Worm (Caenorhabditis elegans) whole organism, late embryonic: ENCODE data around the gene str-150.

Experiments
- C08G9.2 ChIP-seq: sonication (generic microtip); optimal IDR thresholded peaks from 2 replicates; lab custom pipeline; 2016; ENCODE audit warnings: mild to moderate bottlenecking, missing genetic modification characterization, moderate library complexity, missing compliant biosample characterization
- K02D7.2 ChIP-seq: sonication (generic microtip); optimal IDR thresholded peaks from 2 replicates; lab custom pipeline; 2017; ENCODE audit warnings: mild to moderate bottlenecking, missing genetic modification characterization, missing compliant biosample characterization
- Y22D7AL.16 ChIP-seq: sonication (generic microtip); optimal IDR thresholded peaks from 2 replicates; lab custom pipeline; 2016; ENCODE audit warnings: missing genetic modification characterization, missing compliant biosample characterization
- ama-1 ChIP-seq: fragments of 150-350 bp; optimal IDR thresholded peaks from 2 replicates; lab custom pipeline; 2014
- ceh-14 ChIP-seq: sonication (generic microtip); optimal IDR thresholded peaks from 2 replicates; lab custom pipeline; 2016; ENCODE audit warnings: missing genotype, missing genetic modification characterization, missing compliant biosample characterization
- ceh-18 ChIP-seq: sonication (generic microtip); optimal IDR thresholded peaks from 2 replicates; lab custom pipeline; 2016; ENCODE audit warnings: missing genetic modification characterization, missing compliant biosample characterization
- ceh-19 ChIP-seq: fragments of 200-800 bp; sonication (Bioruptor generic); optimal IDR thresholded peaks from 2 replicates; lab custom pipeline; 2018; ENCODE audit warnings: mild to moderate bottlenecking, missing genetic modification characterization, missing compliant biosample characterization
- ceh-2 ChIP-seq: sonication (generic microtip); optimal IDR thresholded peaks from 2 replicates; lab custom pipeline; 2016; ENCODE audit warnings: missing genotype, missing genetic modification characterization, missing compliant biosample characterization
- ceh-30 ChIP-seq: fragments of 150-350 bp; optimal IDR thresholded peaks from 2 replicates; lab custom pipeline; 2014; ENCODE audit warnings: missing biosample characterization, missing genetic modification characterization
- ceh-31 ChIP-seq: sonication (generic microtip); optimal IDR thresholded peaks from 2 replicates; lab custom pipeline; 2016; ENCODE audit warnings: missing genetic modification characterization, missing compliant biosample characterization
- ceh-45 ChIP-seq: fragments of 200-800 bp; sonication (Bioruptor generic); IDR thresholded peaks from 2 replicates; pipeline ENCODE4 v1.3.6; 2022; ENCODE audit warnings: missing genetic modification reagents, missing genetic modification characterization, missing compliant biosample characterization
- ceh-48 ChIP-seq: sonication (generic microtip); optimal IDR thresholded peaks from 2 replicates; lab custom pipeline; 2016; ENCODE audit warnings: missing genetic modification characterization, inconsistent platforms, missing compliant biosample characterization
- ceh-9 ChIP-seq: sonication (generic microtip); optimal IDR thresholded peaks from 2 replicates; lab custom pipeline; 2016; ENCODE audit warnings: mild to moderate bottlenecking, missing genetic modification characterization, inconsistent platforms, missing compliant biosample characterization
- dmd-4 ChIP-seq: sonication (generic microtip); optimal IDR thresholded peaks from 2 replicates; lab custom pipeline; 2016; ENCODE audit warnings: borderline replicate concordance, missing genetic modification characterization, missing compliant biosample characterization
- dve-1 ChIP-seq: sonication (generic microtip); optimal IDR thresholded peaks from 2 replicates; lab custom pipeline; 2017; ENCODE audit warnings: antibody characterized with exemption, mild to moderate bottlenecking, missing genetic modification characterization, missing compliant biosample characterization
- elt-2 ChIP-seq: sonication (generic microtip); optimal IDR thresholded peaks from 2 replicates; lab custom pipeline; 2016; ENCODE audit warnings: missing genetic modification reagents, missing genetic modification characterization, missing compliant biosample characterization
- elt-4 ChIP-seq: sonication (generic microtip); optimal IDR thresholded peaks from 2 replicates; lab custom pipeline; 2016; ENCODE audit warnings: missing genetic modification characterization, missing compliant biosample characterization
- eyg-1 ChIP-seq: sonication (generic microtip); optimal IDR thresholded peaks from 2 replicates; lab custom pipeline; 2016; ENCODE audit warnings: missing genotype, missing genetic modification characterization, missing compliant biosample characterization
- fkh-10 ChIP-seq: fragments of 150-350 bp; optimal IDR thresholded peaks from 2 replicates; lab custom pipeline; 2014; ENCODE audit warnings: missing biosample characterization, missing genetic modification reagents, missing genetic modification characterization
- fkh-6 ChIP-seq: sonication (generic microtip); optimal IDR thresholded peaks from 2 replicates; lab custom pipeline; 2016; ENCODE audit warnings: missing genetic modification characterization, missing compliant biosample characterization
- hlh-13 ChIP-seq: fragments of 200-800 bp; sonication (Bioruptor generic); optimal IDR thresholded peaks from 2 replicates; lab custom pipeline; 2018; ENCODE audit warnings: mild to moderate bottlenecking, missing genetic modification characterization, missing compliant biosample characterization
- hlh-15 ChIP-seq: sonication (generic microtip); optimal IDR thresholded peaks from 2 replicates; lab custom pipeline; 2016; ENCODE audit warnings: missing genetic modification characterization, missing compliant biosample characterization
- hlh-8 ChIP-seq: sonication (generic microtip); optimal IDR thresholded peaks from 2 replicates; lab custom pipeline; 2016; ENCODE audit warnings: missing genotype, missing genetic modification characterization, missing compliant biosample characterization
- lim-6 ChIP-seq: sonication (generic microtip); optimal IDR thresholded peaks from 2 replicates; lab custom pipeline; 2016; ENCODE audit warnings: missing genetic modification characterization, missing compliant biosample characterization
- lin-11 ChIP-seq: fragments of 200-800 bp; sonication (Bioruptor generic); optimal IDR thresholded peaks from 2 replicates; lab custom pipeline; 2018; ENCODE audit warnings: mild to moderate bottlenecking, missing genetic modification characterization, missing compliant biosample characterization
- madf-2 ChIP-seq: sonication (generic microtip); optimal IDR thresholded peaks from 2 replicates; lab custom pipeline; 2017; ENCODE audit warnings: missing genetic modification characterization, missing compliant biosample characterization
- mec-3 ChIP-seq: sonication (generic microtip); optimal IDR thresholded peaks from 2 replicates; lab custom pipeline; 2016; ENCODE audit warnings: borderline replicate concordance, missing genetic modification characterization, missing compliant biosample characterization
- nfya-1 ChIP-seq: sonication (generic microtip); optimal IDR thresholded peaks from 2 replicates; lab custom pipeline; 2017; ENCODE audit warnings: missing genetic modification characterization, mild to moderate bottlenecking, missing compliant biosample characterization, antibody characterized with exemption, moderate library complexity
- nhr-11 ChIP-seq: fragments of 150-350 bp; optimal IDR thresholded peaks from 2 replicates; lab custom pipeline; 2014; ENCODE audit warnings: missing biosample characterization, missing genetic modification characterization
- nhr-232 ChIP-seq: sonication (generic microtip); optimal IDR thresholded peaks from 2 replicates; lab custom pipeline; 2016; ENCODE audit warnings: missing genetic modification characterization, missing compliant biosample characterization
- odd-2 ChIP-seq: sonication (generic microtip); optimal IDR thresholded peaks from 2 replicates; lab custom pipeline; 2017; ENCODE audit warnings: antibody characterized with exemption, mild to moderate bottlenecking, missing genetic modification characterization, missing compliant biosample characterization
- pax-1 ChIP-seq: fragments of 150-350 bp; optimal IDR thresholded peaks from 2 replicates; lab custom pipeline; 2014; ENCODE audit warnings: missing biosample characterization, missing genetic modification characterization
- pqm-1 ChIP-seq: sonication (generic microtip); optimal IDR thresholded peaks from 2 replicates; lab custom pipeline; 2016; ENCODE audit warnings: missing genetic modification characterization, missing compliant biosample characterization
- rnt-1 ChIP-seq: sonication (generic microtip); optimal IDR thresholded peaks from 2 replicates; lab custom pipeline; 2016; ENCODE audit warnings: missing genetic modification characterization, missing compliant biosample characterization
- sdc-2 ChIP-seq: sonication (generic microtip); optimal IDR thresholded peaks from 2 replicates; lab custom pipeline; 2016; ENCODE audit warnings: missing genotype, missing genetic modification characterization, missing compliant biosample characterization
- sox-2 ChIP-seq: fragments of 200-800 bp; sonication (Bioruptor generic); IDR thresholded peaks from 2 replicates; pipeline ENCODE4 v1.3.6; 2022; ENCODE audit warnings: missing genetic modification reagents, missing genetic modification characterization, missing compliant biosample characterization
- sox-4 ChIP-seq: sonication (generic microtip); optimal IDR thresholded peaks from 2 replicates; lab custom pipeline; 2017; ENCODE audit warnings: mild to moderate bottlenecking, missing genetic modification characterization, inconsistent platforms, missing compliant biosample characterization
- syd-9 ChIP-seq: sonication (generic microtip); optimal IDR thresholded peaks from 2 replicates; lab custom pipeline; 2016; ENCODE audit warnings: mild to moderate bottlenecking, missing genetic modification characterization, moderate library complexity, missing compliant biosample characterization
- tbx-2 ChIP-seq: sonication (generic microtip); optimal IDR thresholded peaks from 2 replicates; lab custom pipeline; 2016; ENCODE audit warnings: missing genetic modification characterization, missing compliant biosample characterization
- tbx-7 ChIP-seq: sonication (generic microtip); optimal IDR thresholded peaks from 2 replicates; lab custom pipeline; 2016; ENCODE audit warnings: missing genotype, missing genetic modification characterization, missing compliant biosample characterization
- ttx-3 ChIP-seq: sonication (generic microtip); optimal IDR thresholded peaks from 2 replicates; lab custom pipeline; 2016; ENCODE audit warnings: missing genetic modification reagents, missing genetic modification characterization, missing compliant biosample characterization
- unc-3 ChIP-seq, 2 experiments: fragments of 200-800 bp in 1 of 2; sonication (Bioruptor generic) in 1 of 2; sonication (generic microtip) in 1 of 2; conservative IDR thresholded peaks in 1 of 2; optimal IDR thresholded peaks in 1 of 2; 2 replicates each; pipeline versions ENCODE4 v1.3.6 to Lab custom; 2016 to 2022; ENCODE audit warnings: missing compliant biosample characterization in 2 of 2, missing genetic modification characterization in 2 of 2, missing genetic modification reagents in 1 of 2
- unc-42 ChIP-seq: sonication (generic microtip); optimal IDR thresholded peaks from 2 replicates; lab custom pipeline; 2016; ENCODE audit warnings: missing genotype, missing genetic modification characterization, missing compliant biosample characterization
- unc-55 ChIP-seq: sonication (generic microtip); optimal IDR thresholded peaks from 2 replicates; lab custom pipeline; 2017; ENCODE audit warnings: missing biosample characterization, missing genetic modification reagents, missing genetic modification characterization
- zip-5 ChIP-seq: sonication (generic microtip); optimal IDR thresholded peaks from 2 replicates; lab custom pipeline; 2016; ENCODE audit warnings: missing genetic modification characterization, missing compliant biosample characterization
- ztf-16 ChIP-seq: sonication (generic microtip); optimal IDR thresholded peaks from 2 replicates; lab custom pipeline; 2017; ENCODE audit warnings: missing genetic modification characterization, missing compliant biosample characterization

str-150 gene

DNA sequence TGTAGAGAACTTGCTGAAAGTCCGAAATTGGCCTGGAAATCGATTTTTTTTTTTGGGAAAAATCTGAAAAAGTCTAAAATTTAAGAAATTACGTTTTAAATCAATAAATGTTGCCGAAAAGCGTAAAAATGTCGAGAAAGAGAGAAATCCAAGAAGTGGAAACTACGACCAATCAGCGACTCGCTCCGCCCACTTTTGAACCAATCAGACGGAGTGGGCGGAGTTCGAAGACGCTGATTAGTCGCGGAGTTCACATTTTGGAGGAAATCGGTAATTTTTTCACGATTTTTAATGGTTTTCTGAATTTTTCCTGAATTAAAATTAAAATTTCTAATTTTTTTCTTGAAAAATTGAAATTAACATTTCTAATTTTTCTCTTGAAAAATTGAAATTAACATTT is 43.4 kb upstream of the str-150 start:
- TF ChIP-seq ceh-48 (tag; lab: Kevin White, UChicago) (no peak), nfya-1 (peak; percentile 83)

- TF ChIP-seq eyg-1 (tag; lab: Kevin White, UChicago) = no peak
- TF ChIP-seq dve-1 (tag; lab: Kevin White, UChicago) = no peak
- peak; percentile 77 for TF ChIP-seq nfya-1
- TF ChIP-seq, all 69 proteins: peak for 1
Observed at ce11 chrV:16540657-16541056, 42.4 kb upstream of the str-150 start.

ce11 chrV:16550680-16551079 is 32.4 kb upstream of the str-150 start, which contains the start of gene srbc-65:
TSS of gene srbc-65 (plus strand) at chrV:16550980.
- TF ChIP-seq ceh-18 (no peak), pax-1 (tag; lab: Kevin White, UChicago) (no peak), ztf-16 (tag; lab: Kevin White, UChicago) (no peak), nhr-11 (tag; lab: Kevin White, UChicago) (no peak), unc-55 (no peak), tbx-7 (tag; lab: Kevin White, UChicago) (no peak), hlh-8 (tag; lab: Kevin White, UChicago) (no peak), fkh-6 (tag; lab: Kevin White, UChicago) (no peak), C08G9.2 (tag; lab: Kevin White, UChicago) (no peak)

DNA sequence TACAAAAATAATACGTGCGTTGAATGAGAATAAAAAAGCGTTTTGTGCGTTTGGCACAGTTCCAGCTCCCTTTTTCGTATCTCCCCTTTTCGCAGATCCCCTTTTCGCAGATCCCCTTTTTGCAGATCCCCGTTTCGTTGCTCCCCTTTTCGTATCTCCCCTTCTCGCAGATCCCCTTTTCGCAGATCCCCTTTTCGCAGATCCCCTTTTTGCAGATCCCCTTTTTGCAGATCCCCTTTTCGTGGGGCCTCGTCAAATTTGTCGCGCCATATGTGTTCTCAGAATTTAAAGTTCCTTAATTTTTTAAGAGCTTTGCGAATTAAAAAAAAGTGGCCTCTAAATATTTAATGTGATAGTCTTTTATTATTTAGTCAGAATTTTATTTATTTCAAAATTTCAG is 30.1 kb upstream of the str-150 start, which contains the start of gene Y32B12B.4:
Y32B12B.4 (plus strand) TSS at position 399 of the 400 bp plus-strand sequence.
- TF ChIP-seq ceh-31 (tag; lab: Kevin White, UChicago) (peak; percentile 98), zip-5 (tag; lab: Kevin White, UChicago) (peak; percentile 94), sox-4 (tag; lab: Kevin White, UChicago) (peak; percentile 14), tbx-7 (tag; lab: Kevin White, UChicago) (peak; percentile 99), odd-2 (tag; lab: Kevin White, UChicago) (no peak), tbx-2 (tag; lab: Kevin White, UChicago) (peak; percentile 98), ceh-30 (tag; lab: Kevin White, UChicago) (no peak), syd-9 (tag; lab: Kevin White, UChicago) (peak; percentile 70), ttx-3 (tag; lab: Kevin White, UChicago) (peak; percentile 38), madf-2 (tag; lab: Kevin White, UChicago) (peak; percentile 3), sdc-2 (peak; percentile 69), C08G9.2 (tag; lab: Kevin White, UChicago) (peak; percentile 94), ceh-18 (peak; percentile 56), unc-42 (peak; percentile 55), ztf-16 (tag; lab: Kevin White, UChicago) (peak; percentile 60), fkh-10 (no peak), lim-6 (tag; lab: Kevin White, UChicago) (peak; percentile 87), sox-2 (GFP tag; lab: Robert Waterston, UW) (peak; percentile 21; the same call in 1 of the 2 replicates), fkh-6 (tag; lab: Kevin White, UChicago) (peak; percentile 85), ceh-2 (tag; lab: Kevin White, UChicago) (peak; percentile 97), hlh-15 (peak; percentile 29), K02D7.2 (peak; percentile 45), rnt-1 (tag; lab: Kevin White, UChicago) (peak; percentile 94), hlh-8 (tag; lab: Kevin White, UChicago) (peak; percentile 91), pqm-1 (tag; lab: Kevin White, UChicago) (peak; percentile 81), nhr-232 (tag; lab: Kevin White, UChicago) (no peak), ceh-14 (tag; lab: Kevin White, UChicago) (peak; percentile 96), elt-4 (tag; lab: Kevin White, UChicago) (peak; percentile 92), unc-3 (GFP tag; conservative IDR thresholded peaks at IDR 0.05; lab: Robert Waterston, UW) (peak; percentile 44; the same call in 1 of the 2 replicates), unc-3 (tag; optimal IDR thresholded peaks at IDR 0.05; lab: Kevin White, UChicago) (peak; percentile 76), mec-3 (tag; lab: Kevin White, UChicago) (peak; percentile 93), pax-1 (tag; lab: Kevin White, UChicago) (no peak), dmd-4 (tag; lab: Kevin White, UChicago) (peak; percentile 84), ceh-45 (GFP tag; lab: Robert Waterston, UW) (0 out of 2 replicates have a peak, but pooled peaks have one; percentile 34), ama-1 (lab: Kevin White, UChicago) (no peak), lin-11 (peak; percentile 18), Y22D7AL.16 (tag; lab: Kevin White, UChicago) (no peak), ceh-19 (GFP tag; lab: Kevin White, UChicago) (peak; percentile 75), ceh-9 (tag; lab: Kevin White, UChicago) (no peak), elt-2 (no peak), hlh-13 (GFP tag; lab: Kevin White, UChicago) (peak; percentile 13)
